Fruit fly (Drosophila melanogaster) whole organism, wandering third instar larva: ENCODE data around the gene vex.

Source experiments
- Abd-B ChIP-seq: fragments of >200 bp; optimal IDR thresholded peaks from 2 replicates; lab custom pipeline; 2017; ENCODE audit warnings: missing biosample characterization, missing genetic modification characterization
- CG32264 ChIP-seq: fragments of 200-800 bp; sonication (Bioruptor generic); optimal IDR thresholded peaks from 2 replicates; lab custom pipeline; 2016; ENCODE audit warnings: missing biosample characterization, missing genetic modification characterization
- CG9705 ChIP-seq: fragments of 200-800 bp; sonication (Bioruptor generic); optimal IDR thresholded peaks from 2 replicates; lab custom pipeline; 2018; ENCODE audit warnings: missing biosample characterization, mild to moderate bottlenecking, missing genetic modification characterization
- CrebA ChIP-seq: fragments of 200-800 bp; sonication (Bioruptor generic); optimal IDR thresholded peaks from 2 replicates; lab custom pipeline; 2016; ENCODE audit warnings: missing biosample characterization, mild to moderate bottlenecking, missing genetic modification characterization, borderline replicate concordance
- Dif ChIP-seq: fragments of 200-275, 200-300 bp; sonication (Bioruptor generic); optimal IDR thresholded peaks from 2 replicates; lab custom pipeline; 2018; ENCODE audit warnings: missing biosample characterization, missing genetic modification characterization; ENCODE audit not compliant: partially characterized antibody
- GATAd ChIP-seq: sonication (Bioruptor generic); optimal IDR thresholded peaks from 2 replicates; lab custom pipeline; 2016; ENCODE audit warnings: missing biosample characterization, missing genetic modification characterization
- HLH106 ChIP-seq: fragments of 200-800 bp; optimal IDR thresholded peaks from 3 replicates; lab custom pipeline; 2019; ENCODE audit warnings: missing biosample characterization, mild to moderate bottlenecking, missing genetic modification characterization, moderate library complexity
- Hnf4 ChIP-seq: fragments of 200-800 bp; sonication (Bioruptor generic); optimal IDR thresholded peaks from 2 replicates; lab custom pipeline; 2016; ENCODE audit warnings: missing biosample characterization, mild to moderate bottlenecking, missing genetic modification characterization
- Hr78 ChIP-seq: fragments of >200 bp; optimal IDR thresholded peaks from 2 replicates; lab custom pipeline; 2017; ENCODE audit warnings: missing biosample characterization, missing genetic modification characterization
- Hr83 ChIP-seq: fragments of 200-300 bp; sonication (Bioruptor generic); optimal IDR thresholded peaks from 2 replicates; lab custom pipeline; 2016; ENCODE audit warnings: missing biosample characterization, mild to moderate bottlenecking, missing genetic modification characterization, moderate library complexity; ENCODE audit not compliant: poor library complexity, severe bottlenecking
- Jra ChIP-seq: sonication (Bioruptor generic); optimal IDR thresholded peaks from 2 replicates; lab custom pipeline; 2016; ENCODE audit warnings: missing biosample characterization, missing genetic modification characterization
- Mio ChIP-seq: sonication (Bioruptor generic); optimal IDR thresholded peaks from 2 replicates; lab custom pipeline; 2016; ENCODE audit warnings: missing biosample characterization, missing genetic modification characterization
- Myc ChIP-seq: fragments of >200 bp; optimal IDR thresholded peaks from 2 replicates; lab custom pipeline; 2017
- OdsH ChIP-seq: fragments of 200-800 bp; sonication (Bioruptor generic); optimal IDR thresholded peaks from 2 replicates; lab custom pipeline; 2016; ENCODE audit warnings: missing biosample characterization, mild to moderate bottlenecking, missing genetic modification characterization
- Rel ChIP-seq, 2 experiments: fragments of 200-800 bp; sonication (Bioruptor generic) in 1 of 2; optimal IDR thresholded peaks; 2 replicates in 1 of 2; 3 replicates in 1 of 2; lab custom pipeline; 2016 to 2019; ENCODE audit warnings: mild to moderate bottlenecking in 2 of 2, missing biosample characterization in 2 of 2, missing genetic modification characterization in 2 of 2, moderate library complexity in 1 of 2
- Sp1 ChIP-seq: fragments of 200-800 bp; sonication (Bioruptor generic); optimal IDR thresholded peaks from 3 replicates; lab custom pipeline; 2019; ENCODE audit warnings: missing biosample characterization, mild to moderate bottlenecking, missing genetic modification characterization, moderate library complexity
- Vsx2 ChIP-seq: fragments of 200-300, 225-300 bp; sonication (Bioruptor generic); optimal IDR thresholded peaks from 2 replicates; lab custom pipeline; 2018; ENCODE audit warnings: missing biosample characterization, missing genetic modification characterization; ENCODE audit not compliant: partially characterized antibody
- br ChIP-seq: fragments of 200-800 bp; sonication (Bioruptor generic); optimal IDR thresholded peaks from 2 replicates; lab custom pipeline; 2016; ENCODE audit warnings: missing biosample characterization, missing genetic modification characterization
- brk ChIP-seq: fragments of 200-800 bp; sonication (Bioruptor generic); optimal IDR thresholded peaks from 2 replicates; lab custom pipeline; 2016; ENCODE audit warnings: missing biosample characterization, mild to moderate bottlenecking, missing genetic modification characterization
- dl ChIP-seq, 2 experiments: fragments of 175-275, 200-275 bp in 1 of 2; fragments of 200-275 bp in 1 of 2; sonication (Bioruptor generic); optimal IDR thresholded peaks; lab custom pipeline; 2018; ENCODE audit warnings: mild to moderate bottlenecking in 2 of 2, missing biosample characterization in 2 of 2, missing genetic modification characterization in 2 of 2, moderate library complexity in 2 of 2; ENCODE audit not compliant: partially characterized antibody in 2 of 2, insufficient read depth in 1 of 2
- dmrt93B ChIP-seq: fragments of 200-800 bp; sonication (Bioruptor generic); optimal IDR thresholded peaks from 2 replicates; lab custom pipeline; 2018; ENCODE audit warnings: missing biosample characterization, mild to moderate bottlenecking, missing genetic modification characterization
- dsf ChIP-seq: sonication (Bioruptor generic); optimal IDR thresholded peaks from 2 replicates; lab custom pipeline; 2016; ENCODE audit warnings: missing biosample characterization, missing genetic modification characterization, borderline replicate concordance
- foxo ChIP-seq, 2 experiments: fragments of 200-800 bp; sonication (Bioruptor generic); optimal IDR thresholded peaks; 2 replicates in 1 of 2; 3 replicates in 1 of 2; lab custom pipeline; 2016 to 2017; ENCODE audit warnings: missing biosample characterization in 2 of 2, missing genetic modification characterization in 2 of 2
- fru ChIP-seq: fragments of 200-800 bp; sonication (Bioruptor generic); optimal IDR thresholded peaks from 3 replicates; lab custom pipeline; 2016; ENCODE audit warnings: missing biosample characterization, mild to moderate bottlenecking, missing genetic modification characterization
- h ChIP-seq: fragments of 200-800 bp; sonication (Bioruptor generic); optimal IDR thresholded peaks from 3 replicates; lab custom pipeline; 2016; ENCODE audit warnings: missing biosample characterization, mild to moderate bottlenecking, missing genetic modification characterization
- jim ChIP-seq: fragments of 175-275, 200-325 bp; sonication (Bioruptor generic); optimal IDR thresholded peaks from 2 replicates; lab custom pipeline; 2016; ENCODE audit warnings: missing biosample characterization, mild to moderate bottlenecking, missing genetic modification characterization
- pan ChIP-seq: fragments of >200 bp; optimal IDR thresholded peaks from 2 replicates; lab custom pipeline; 2017
- psq ChIP-seq: fragments of 200-800 bp; sonication (Bioruptor generic); optimal IDR thresholded peaks from 3 replicates; lab custom pipeline; 2017; ENCODE audit warnings: missing biosample characterization, mild to moderate bottlenecking, missing genetic modification characterization, moderate library complexity
- sage ChIP-seq: fragments of 200-800 bp; sonication (Bioruptor generic); optimal IDR thresholded peaks from 2 replicates; lab custom pipeline; 2016; ENCODE audit warnings: missing biosample characterization, mild to moderate bottlenecking, missing genetic modification characterization
- sv ChIP-seq: fragments of 200-800 bp; sonication (Bioruptor generic); optimal IDR thresholded peaks from 3 replicates; lab custom pipeline; 2016; ENCODE audit warnings: missing biosample characterization, missing genetic modification characterization
- tai ChIP-seq: sonication (Bioruptor generic); optimal IDR thresholded peaks from 2 replicates; lab custom pipeline; 2016; ENCODE audit warnings: missing biosample characterization, missing genetic modification characterization
- usp ChIP-seq: fragments of >200 bp; optimal IDR thresholded peaks from 2 replicates; lab custom pipeline; 2017; ENCODE audit warnings: missing biosample characterization, missing genetic modification characterization
- woc ChIP-seq: sonication (Bioruptor generic); optimal IDR thresholded peaks from 2 replicates; lab custom pipeline; 2016; ENCODE audit warnings: missing biosample characterization, mild to moderate bottlenecking, missing genetic modification characterization

vex gene

DNA sequence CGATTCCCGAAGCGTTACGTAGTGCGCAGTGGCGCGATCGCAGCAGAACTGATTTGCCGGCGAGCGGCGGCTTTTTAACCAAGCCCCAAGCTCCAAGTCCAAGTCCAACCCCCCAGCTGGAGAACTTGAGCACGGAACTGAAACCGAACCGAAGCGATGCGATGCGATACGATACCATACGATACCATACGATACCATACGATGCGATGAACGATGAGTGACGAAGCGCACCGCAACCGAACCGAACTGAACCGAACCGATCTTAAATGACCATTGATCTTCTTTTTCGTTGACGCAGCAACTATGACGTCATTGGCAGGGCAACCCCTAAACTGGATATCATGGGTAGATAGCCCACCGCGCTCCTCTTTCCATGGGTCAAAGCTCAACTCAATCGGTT, 46.5 kb upstream of the vex start, which contains the start of gene sev:
TSS of gene sev (minus strand) at position 50 of the 400 bp plus-strand sequence.
- TF ChIP-seq fru (GFP tag; lab: Kevin White, UChicago) (no peak), Jra (GFP tag; lab: Kevin White, UChicago) (no peak), Mio (GFP tag; lab: Kevin White, UChicago) (no peak)
- TF ChIP-seq, all 38 proteins: peak for 0

DNA sequence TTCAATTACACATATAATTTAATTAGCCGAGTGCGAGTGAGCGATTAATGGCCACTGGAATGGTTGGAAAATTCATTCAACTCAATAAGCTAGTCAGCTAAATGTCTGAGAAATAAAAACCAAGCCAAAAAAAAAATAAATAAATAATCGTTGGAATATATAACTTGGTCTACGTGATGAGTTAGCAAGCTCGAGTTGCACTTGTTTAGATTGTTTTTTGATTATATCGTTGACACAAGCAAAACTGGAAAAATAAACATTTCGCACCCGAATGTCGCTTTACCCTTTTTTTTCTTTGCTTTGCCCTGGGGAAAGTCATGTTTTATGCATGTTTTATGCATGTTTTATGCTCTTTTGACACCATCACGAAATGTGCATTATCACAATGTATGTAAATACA, 43.3 kb upstream of the vex start:
- TF ChIP-seq CG32264 (no peak), sv (GFP tag; lab: Kevin White, UChicago) (no peak), Hr83 (no peak), GATAd (GFP tag; lab: Kevin White, UChicago) (no peak), tai (GFP tag; lab: Kevin White, UChicago) (no peak), jim (GFP tag; lab: Kevin White, UChicago) (no peak), br (GFP tag; lab: Kevin White, UChicago) (no peak), Jra (GFP tag; lab: Kevin White, UChicago) (no peak), usp (GFP tag; lab: Kevin White, UChicago) (no peak), Myc (lab: Kevin White, UChicago) (no peak), Dif (GFP tag; lab: Kevin White, UChicago) (no peak), dsf (GFP tag; lab: Kevin White, UChicago) (no peak), fru (GFP tag; lab: Kevin White, UChicago) (no peak), CG9705 (GFP tag; lab: Kevin White, UChicago) (no peak), Mio (GFP tag; lab: Kevin White, UChicago) (no peak), Hr78 (GFP tag; lab: Kevin White, UChicago) (no peak), Hnf4 (GFP tag; lab: Kevin White, UChicago) (no peak), pan (lab: Kevin White, UChicago) (no peak), Abd-B (GFP tag; lab: Kevin White, UChicago) (no peak), dmrt93B (GFP tag; lab: Kevin White, UChicago) (no peak)

DNA sequence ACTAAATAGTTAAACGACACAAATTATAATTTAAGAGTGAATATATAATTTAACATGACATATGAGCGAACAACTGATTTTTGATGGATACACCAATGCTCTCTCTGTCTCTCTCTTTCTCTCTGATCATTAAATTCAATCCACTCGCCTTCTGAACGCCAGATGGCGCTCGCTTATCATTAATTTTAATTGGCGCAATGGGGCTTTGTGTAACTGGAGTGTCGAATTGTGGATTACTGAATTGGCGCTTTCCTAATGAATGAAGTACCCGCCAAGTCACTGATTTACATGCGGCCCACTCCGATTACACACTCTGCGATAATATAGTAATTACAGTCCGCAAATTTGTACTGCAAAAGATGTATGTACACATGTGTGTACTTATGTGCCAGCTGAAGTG, 42.1 kb upstream of the vex start:
- TF ChIP-seq CrebA (no peak), woc (no peak), br (GFP tag; lab: Kevin White, UChicago) (no peak), Hr78 (GFP tag; lab: Kevin White, UChicago) (no peak), h (GFP tag; lab: Kevin White, UChicago) (no peak), tai (GFP tag; lab: Kevin White, UChicago) (no peak), foxo (GFP tag; optimal IDR thresholded peaks at IDR 0.05; lab: Kevin White, UChicago) (no peak), Dif (GFP tag; lab: Kevin White, UChicago) (no peak)
- TF ChIP-seq, all 38 proteins: peak for 0

DNA sequence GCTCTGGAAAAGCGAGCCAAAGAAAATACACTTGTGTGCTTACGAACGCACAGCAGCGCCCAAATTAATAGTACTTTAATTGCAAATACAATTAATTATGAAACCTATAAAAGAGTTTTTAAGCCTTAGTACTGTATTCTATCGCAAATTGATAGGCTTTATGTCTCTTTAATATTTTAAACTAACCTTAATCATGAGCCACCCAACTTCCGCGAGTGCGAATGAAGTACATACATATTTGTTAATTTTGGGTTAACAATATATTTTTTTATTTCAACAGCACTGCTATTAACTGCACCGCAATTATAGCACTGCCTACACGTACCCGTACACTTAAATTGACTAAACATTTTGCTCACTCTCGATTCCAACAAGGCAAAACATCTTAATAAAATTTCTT, 41.5 kb upstream of the vex start:
- TF ChIP-seq HLH106 (tag; lab: Kevin White, UChicago) (peak; percentile 18), foxo (GFP tag; optimal IDR thresholded peaks at IDR 0.05; lab: Kevin White, UChicago) (peak in 1 of 2 experiments; percentile 23), Sp1 (GFP tag; lab: Kevin White, UChicago) (no peak), brk (GFP tag; lab: Kevin White, UChicago) (no peak), Myc (lab: Kevin White, UChicago) (no peak), Vsx2 (GFP tag; lab: Kevin White, UChicago) (no peak), h (GFP tag; lab: Kevin White, UChicago) (peak; percentile 5), Abd-B (GFP tag; lab: Kevin White, UChicago) (no peak), dmrt93B (GFP tag; lab: Kevin White, UChicago) (peak; percentile 3), psq (GFP tag; lab: Kevin White, UChicago) (no peak), CG32264 (no peak), Rel (GFP tag; optimal IDR thresholded peaks at IDR 0.05; lab: Kevin White, UChicago) (no peak), Rel (tag; optimal IDR thresholded peaks at IDR 0.05; lab: Kevin White, UChicago) (no peak), Hr78 (GFP tag; lab: Kevin White, UChicago) (no peak), woc (no peak), tai (GFP tag; lab: Kevin White, UChicago) (no peak), OdsH (GFP tag; lab: Kevin White, UChicago) (no peak), dl (GFP tag; optimal IDR thresholded peaks at IDR 0.05; lab: Kevin White, UChicago; ENCODE audit: insufficient read depth in 1 of 2, partially characterized antibody in 2 of 2) (no peak), sage (GFP tag; lab: Kevin White, UChicago) (no peak), CrebA (no peak), Jra (GFP tag; lab: Kevin White, UChicago) (no peak), sv (GFP tag; lab: Kevin White, UChicago) (no peak), dsf (GFP tag; lab: Kevin White, UChicago) (no peak)
